Fruit fly (Drosophila melanogaster): ENCODE measurements around the gene fz3.

Gene fz3

DNA sequence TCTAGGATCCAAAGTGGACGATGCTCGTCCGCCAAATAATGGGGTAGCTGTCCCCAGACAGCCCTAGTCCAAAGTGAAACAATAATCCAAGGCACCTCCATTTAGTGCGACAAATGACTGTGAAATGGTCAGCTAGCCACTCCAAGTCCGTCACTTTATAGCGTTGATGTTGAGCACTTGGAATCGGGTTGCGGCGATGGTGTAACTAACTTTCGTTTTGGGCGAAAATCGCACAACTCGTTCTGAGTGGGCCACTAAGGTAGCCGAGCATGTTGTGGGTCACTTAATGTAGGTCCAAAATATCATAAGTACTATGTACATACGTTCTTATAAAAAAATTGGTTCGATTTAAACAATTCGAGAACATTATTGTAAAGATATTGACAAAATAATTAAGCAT lies 16.2 kb upstream of the fz3 start, which contains the start of gene CG13361:
Gene CG13361 (minus strand): TSS at position 101 of the 400 bp plus-strand sequence.
- TF ChIP-seq CG14655 (GFP tag; optimal IDR thresholded peaks at IDR 0.05): no peak
- TF ChIP-seq fd96Ca (GFP tag; IDR thresholded peaks at IDR 0.05): no peak
- TF ChIP-seq Pif1A (GFP tag; optimal IDR thresholded peaks at IDR 0.05): no peak
- TF ChIP-seq CG17806 (tag; optimal IDR thresholded peaks at IDR 0.05): no peak

DNA sequence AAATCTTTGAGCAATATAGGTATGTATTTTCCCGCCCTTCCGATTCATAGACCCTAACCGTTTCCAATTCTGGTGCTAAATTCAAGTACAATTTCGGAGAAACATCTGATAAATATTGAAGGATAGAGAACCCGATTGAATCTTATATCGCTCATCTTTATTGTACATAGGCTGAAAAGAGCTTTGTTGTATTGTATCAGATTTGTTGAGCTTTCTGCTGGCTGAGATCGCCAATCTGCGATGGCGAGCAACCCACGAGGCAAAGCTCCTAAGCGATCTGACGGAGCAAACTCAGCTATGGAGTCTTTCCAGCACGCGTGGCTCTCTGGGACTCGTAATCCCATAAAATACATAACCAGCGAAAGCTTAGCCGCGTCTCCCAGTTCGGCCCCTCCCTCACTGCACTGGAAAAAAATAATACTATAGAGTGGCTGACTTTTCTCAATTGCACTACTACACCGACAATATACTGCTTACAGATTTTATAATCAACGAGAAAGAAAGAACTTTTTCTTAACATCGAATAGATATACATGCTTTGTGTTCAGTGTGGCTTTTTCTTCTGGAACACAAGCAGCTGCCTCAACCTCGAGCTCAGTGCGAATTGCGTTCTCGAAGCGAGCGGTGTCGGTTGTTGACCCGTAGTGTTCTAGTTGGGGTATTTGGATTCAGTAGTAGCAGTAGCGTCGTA lies 14.0 kb upstream of the fz3 start:
- TF ChIP-seq CG4496 (GFP tag; IDR thresholded peaks at IDR 0.05) (peak; percentile 96), CG32121 (GFP tag; IDR thresholded peaks at IDR 0.05) (peak; percentile 92), fd96Ca (GFP tag; IDR thresholded peaks at IDR 0.05) (peak; percentile 94), CG15710 (tag; optimal IDR thresholded peaks at IDR 0.05) (peak; percentile 83), CG10348 (GFP tag; IDR thresholded peaks at IDR 0.05) (peak; percentile 76), CG8159 (tag; optimal IDR thresholded peaks at IDR 0.05) (peak; percentile 82), rn (GFP tag; IDR thresholded peaks at IDR 0.05) (peak; percentile 82), CG13204 (GFP tag; optimal IDR thresholded peaks at IDR 0.05) (peak; percentile 48), gl (tag; optimal IDR thresholded peaks at IDR 0.05) (peak; percentile 73), Pif1B (GFP tag; optimal IDR thresholded peaks at IDR 0.05) (peak; percentile 91), CG12605 (GFP tag; IDR thresholded peaks at IDR 0.05) (peak; percentile 92), Ets98B (GFP tag; IDR thresholded peaks at IDR 0.05) (peak; percentile 95), CG14655 (GFP tag; optimal IDR thresholded peaks at IDR 0.05) (peak; percentile 90), CG34367 (tag; optimal IDR thresholded peaks at IDR 0.05) (peak; percentile 70), Snoo (tag; optimal IDR thresholded peaks at IDR 0.05) (peak; percentile 82), CG17806 (tag; optimal IDR thresholded peaks at IDR 0.05) (peak; percentile 78), CG9948 (tag; optimal IDR thresholded peaks at IDR 0.05) (peak; percentile 74), D1 (tag; optimal IDR thresholded peaks at IDR 0.05) (no peak), CG8301 (tag; optimal IDR thresholded peaks at IDR 0.05) (peak; percentile 87), EcR (GFP tag; optimal IDR thresholded peaks at IDR 0.05) (peak; percentile 96), Pif1A (GFP tag; optimal IDR thresholded peaks at IDR 0.05) (peak; percentile 87)

DNA sequence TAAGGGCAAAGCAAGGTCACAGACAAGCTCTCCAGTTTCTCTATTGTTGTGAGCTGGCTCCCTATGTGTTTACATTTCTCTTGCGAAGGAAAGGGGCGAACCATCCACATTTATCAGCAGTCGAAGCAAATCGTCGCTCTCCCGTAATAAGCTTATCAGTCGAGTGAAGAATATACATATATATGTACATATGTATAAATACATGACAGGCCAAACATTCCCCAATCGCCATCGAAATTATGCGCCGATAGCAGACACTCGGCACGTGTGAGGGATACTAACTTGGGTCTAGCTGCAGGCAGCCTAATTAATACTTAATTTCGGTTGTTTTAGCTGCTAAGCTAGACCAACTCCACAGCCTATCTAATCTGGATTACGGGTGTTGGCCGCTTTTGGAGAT lies 12.9 kb upstream of the fz3 start:
- TF ChIP-seq Ets98B (GFP tag; IDR thresholded peaks at IDR 0.05) (no peak), fd96Ca (GFP tag; IDR thresholded peaks at IDR 0.05) (no peak), CG10348 (GFP tag; IDR thresholded peaks at IDR 0.05) (no peak), gl (tag; optimal IDR thresholded peaks at IDR 0.05) (no peak), CG12605 (GFP tag; IDR thresholded peaks at IDR 0.05) (no peak), CG14655 (GFP tag; optimal IDR thresholded peaks at IDR 0.05) (no peak), CG9948 (tag; optimal IDR thresholded peaks at IDR 0.05) (no peak), CG15710 (tag; optimal IDR thresholded peaks at IDR 0.05) (no peak), CG34367 (tag; optimal IDR thresholded peaks at IDR 0.05) (no peak), Snoo (tag; optimal IDR thresholded peaks at IDR 0.05) (no peak)

DNA sequence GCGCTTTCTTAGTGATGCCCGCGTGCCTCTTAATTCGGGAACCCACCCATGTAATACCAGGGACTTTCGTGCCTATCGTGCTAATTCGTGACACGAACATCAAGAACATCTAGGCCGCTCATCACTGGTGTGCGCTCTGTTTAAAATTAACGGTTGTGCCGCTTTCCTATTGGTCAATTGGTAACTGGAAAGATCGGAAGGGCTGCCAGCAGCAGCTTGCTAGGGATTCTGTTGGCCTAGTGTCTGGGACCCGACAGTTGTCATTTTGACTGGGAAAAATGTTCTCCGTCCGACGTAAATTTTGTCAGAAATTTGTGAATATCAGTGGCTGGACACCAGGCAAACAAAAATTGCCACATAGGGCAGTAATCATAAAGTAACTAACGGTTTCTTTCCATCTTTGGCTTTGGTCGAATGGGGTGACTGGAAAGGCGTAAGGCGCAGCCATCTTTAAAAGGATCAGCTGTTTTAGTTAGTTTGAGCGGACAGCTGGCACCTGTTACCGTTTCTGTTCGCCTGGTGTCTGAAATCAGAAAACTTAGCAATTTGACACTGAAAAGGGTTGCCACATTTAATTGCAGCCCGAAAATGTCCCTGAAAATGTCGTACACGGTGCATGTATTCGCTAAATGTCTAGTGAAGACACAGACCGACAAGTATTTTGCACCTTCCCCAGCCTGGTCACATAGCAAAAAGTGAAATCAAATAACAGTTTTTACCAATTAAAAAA lies 10.7 kb upstream of the fz3 start, which contains the start of gene CG5273:
Gene CG5273 (plus strand): TSS at position 703 of the 730 bp plus-strand sequence.
- TF ChIP-seq Snoo (tag; optimal IDR thresholded peaks at IDR 0.05) (no peak), CG4496 (GFP tag; IDR thresholded peaks at IDR 0.05) (no peak), fd96Ca (GFP tag; IDR thresholded peaks at IDR 0.05) (peak; percentile 47; the same call in 1 of the 3 replicates), EcR (GFP tag; optimal IDR thresholded peaks at IDR 0.05) (peak; percentile 61), Pif1B (GFP tag; optimal IDR thresholded peaks at IDR 0.05) (peak; percentile 1), Pif1A (GFP tag; optimal IDR thresholded peaks at IDR 0.05) (peak; percentile 24), CG10348 (GFP tag; IDR thresholded peaks at IDR 0.05) (no peak), CG8159 (tag; optimal IDR thresholded peaks at IDR 0.05) (peak; percentile 9), CG34367 (tag; optimal IDR thresholded peaks at IDR 0.05) (no peak), CG32121 (GFP tag; IDR thresholded peaks at IDR 0.05) (no peak; the same call in 1 of the 2 replicates), CG15710 (tag; optimal IDR thresholded peaks at IDR 0.05) (peak; percentile 11), CG9948 (tag; optimal IDR thresholded peaks at IDR 0.05) (no peak), CG17806 (tag; optimal IDR thresholded peaks at IDR 0.05) (no peak), CG14655 (GFP tag; optimal IDR thresholded peaks at IDR 0.05) (no peak), rn (GFP tag; IDR thresholded peaks at IDR 0.05) (no peak), CG13204 (GFP tag; optimal IDR thresholded peaks at IDR 0.05) (no peak), Ets98B (GFP tag; IDR thresholded peaks at IDR 0.05) (0 out of 2 replicates have a peak, but pooled peaks have one; percentile 13), CG8301 (tag; optimal IDR thresholded peaks at IDR 0.05) (no peak), CG12605 (GFP tag; IDR thresholded peaks at IDR 0.05) (no peak)

DNA sequence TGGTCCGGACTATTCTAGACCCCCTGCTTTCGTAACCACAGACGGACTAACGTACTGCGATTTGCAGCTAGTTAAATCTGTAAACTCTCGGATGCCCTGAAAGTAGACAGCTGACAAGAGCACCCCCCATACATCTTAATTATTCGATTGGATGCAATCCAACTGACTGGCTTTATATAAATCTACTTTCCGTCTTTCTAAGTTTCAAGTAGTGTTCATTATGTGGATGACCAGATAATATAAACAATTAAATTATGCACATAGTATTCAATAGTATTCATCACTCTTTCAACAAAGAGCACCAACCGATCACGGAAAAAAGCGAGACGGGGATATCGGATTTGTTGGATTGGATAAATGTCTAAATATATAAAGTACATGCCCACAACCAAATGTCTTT lies 7.7 kb upstream of the fz3 start:
- TF ChIP-seq Snoo (tag; optimal IDR thresholded peaks at IDR 0.05) (no peak), CG13204 (GFP tag; optimal IDR thresholded peaks at IDR 0.05) (no peak), CG8159 (tag; optimal IDR thresholded peaks at IDR 0.05) (no peak), CG4496 (GFP tag; IDR thresholded peaks at IDR 0.05) (no peak), Ets98B (GFP tag; IDR thresholded peaks at IDR 0.05) (no peak), CG9948 (tag; optimal IDR thresholded peaks at IDR 0.05) (no peak), fd96Ca (GFP tag; IDR thresholded peaks at IDR 0.05) (no peak), CG8301 (tag; optimal IDR thresholded peaks at IDR 0.05) (no peak), CG34367 (tag; optimal IDR thresholded peaks at IDR 0.05) (no peak), rn (GFP tag; IDR thresholded peaks at IDR 0.05) (no peak), CG14655 (GFP tag; optimal IDR thresholded peaks at IDR 0.05) (no peak), gl (tag; optimal IDR thresholded peaks at IDR 0.05) (no peak), CG32121 (GFP tag; IDR thresholded peaks at IDR 0.05) (no peak), CG15710 (tag; optimal IDR thresholded peaks at IDR 0.05) (no peak), CG17806 (tag; optimal IDR thresholded peaks at IDR 0.05) (no peak)
